Fruit fly (Drosophila melanogaster) whole organism, adult: ENCODE data around the gene Unc-76.

Experiments used
- CG11617 ChIP-seq: fragments of 200-800 bp; sonication (Bioruptor generic); optimal IDR thresholded peaks from 2 replicates; lab custom pipeline; 2017; ENCODE audit warnings: mild to moderate bottlenecking, missing biosample characterization, missing genetic modification reagents, missing genetic modification characterization
- CG7101 ChIP-seq: fragments of 200-800 bp; sonication (Bioruptor generic); optimal IDR thresholded peaks from 2 replicates; lab custom pipeline; 2018; ENCODE audit warnings: missing biosample characterization, mild to moderate bottlenecking, missing genetic modification characterization, moderate library complexity
- cnc ChIP-seq, 2 experiments: fragments of >200 bp; optimal IDR thresholded peaks; 2 replicates each; lab custom pipeline; 2017
- toe ChIP-seq: fragments of 200-800 bp; sonication (Bioruptor generic); optimal IDR thresholded peaks from 2 replicates; lab custom pipeline; 2016; ENCODE audit warnings: missing biosample characterization, missing genetic modification characterization

DNA sequence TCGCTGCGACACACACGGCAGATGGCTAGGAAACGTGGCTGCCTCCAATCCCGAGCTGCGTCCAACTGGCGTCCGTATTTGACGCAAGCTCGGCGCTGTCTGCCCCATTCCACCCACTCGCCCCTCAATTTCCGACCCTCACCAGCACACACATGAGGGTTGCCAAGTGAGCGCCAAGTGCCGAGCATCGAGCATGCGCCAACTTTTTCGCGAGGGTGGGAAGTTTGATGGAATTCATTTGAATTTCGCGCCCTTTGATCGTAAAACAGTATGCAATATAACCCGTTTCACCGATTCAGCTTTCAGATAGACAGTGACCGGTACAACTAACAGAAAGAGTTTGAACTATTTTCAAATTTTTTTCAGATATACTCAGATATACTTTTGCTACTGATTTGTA, 18.6 kb upstream of the Unc-76 start, which contains the start of gene Sik2:
- TF ChIP-seq toe (GFP tag; lab: Kevin White, UChicago) (no peak), CG11617 (GFP tag; lab: Kevin White, UChicago) (no peak), CG7101 (tag; lab: Kevin White, UChicago) (no peak), cnc (optimal IDR thresholded peaks at IDR 0.05; lab: Kevin White, UChicago) (no peak)
